Fruit fly (Drosophila melanogaster): ENCODE measurements around the gene CG14154.

dm6 chr3L:10651271-10651670 is 9.6 kb downstream of the CG14154 start:
- TF ChIP-seq Sp1 (GFP tag; optimal IDR thresholded peaks at IDR 0.05), result no peak
- TF ChIP-seq N (GFP tag; optimal IDR thresholded peaks at IDR 0.05), result no peak
- no peak for TF ChIP-seq usp (GFP tag; optimal IDR thresholded peaks at IDR 0.05)
- no peak for TF ChIP-seq sv (GFP tag; optimal IDR thresholded peaks at IDR 0.05)
- TF ChIP-seq Hr83 (GFP tag; optimal IDR thresholded peaks at IDR 0.05; ENCODE audit: poor library complexity, severe bottlenecking), result no peak
- TF ChIP-seq HLH106 (tag; optimal IDR thresholded peaks at IDR 0.05), result no peak
- no peak for TF ChIP-seq lola (GFP tag; optimal IDR thresholded peaks at IDR 0.05)
- no peak for TF ChIP-seq CrebA (GFP tag; optimal IDR thresholded peaks at IDR 0.05; ENCODE audit: borderline replicate concordance)
- no peak for TF ChIP-seq sage (GFP tag; optimal IDR thresholded peaks at IDR 0.05)
- no peak for TF ChIP-seq psq (GFP tag; optimal IDR thresholded peaks at IDR 0.05)
- no peak for TF ChIP-seq dsf (GFP tag; optimal IDR thresholded peaks at IDR 0.05; ENCODE audit: borderline replicate concordance)
